Worm (Caenorhabditis elegans): ENCODE data around the gene F14H3.15.

The F14H3.15 gene

DNA sequence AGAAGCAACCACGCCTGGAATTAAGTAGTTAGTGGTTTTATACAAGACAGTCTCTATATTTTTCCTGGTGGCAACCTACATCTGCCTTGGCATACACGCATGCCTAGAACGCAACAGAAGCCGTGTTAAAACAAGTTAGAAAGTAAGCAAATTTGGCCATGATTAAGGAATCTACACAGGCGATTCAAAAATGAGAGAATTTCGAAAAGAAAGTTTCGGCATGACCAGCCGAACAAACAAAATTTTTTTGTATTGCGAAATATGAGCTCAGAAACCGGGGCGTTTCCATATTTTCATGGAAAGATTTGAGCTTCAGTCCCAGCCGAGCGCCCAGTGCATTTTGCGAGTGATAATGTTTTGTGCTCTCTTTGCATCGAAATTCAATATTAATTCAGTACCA, at the start of gene F14H3.15:
Gene F14H3.15, minus strand, starts transcription at position 101 of the 400 bp plus-strand sequence.
- TF ChIP-seq dao-5 (tag; optimal IDR thresholded peaks at IDR 0.05) = no peak
- no peak for TF ChIP-seq W03F9.2 (tag; optimal IDR thresholded peaks at IDR 0.05)
- no peak for TF ChIP-seq him-1 (tag; optimal IDR thresholded peaks at IDR 0.05)

ce11 chrV:16103594-16103993, 43.6 kb upstream of the F14H3.15 start, which contains the start of gene argk-1:
Gene argk-1 (plus strand): TSS chrV:16103894.
- TF ChIP-seq dao-5 (tag; optimal IDR thresholded peaks at IDR 0.05) = no peak
- no peak for TF ChIP-seq W03F9.2 (tag; optimal IDR thresholded peaks at IDR 0.05)
- TF ChIP-seq him-1 (tag; optimal IDR thresholded peaks at IDR 0.05) = no peak

DNA sequence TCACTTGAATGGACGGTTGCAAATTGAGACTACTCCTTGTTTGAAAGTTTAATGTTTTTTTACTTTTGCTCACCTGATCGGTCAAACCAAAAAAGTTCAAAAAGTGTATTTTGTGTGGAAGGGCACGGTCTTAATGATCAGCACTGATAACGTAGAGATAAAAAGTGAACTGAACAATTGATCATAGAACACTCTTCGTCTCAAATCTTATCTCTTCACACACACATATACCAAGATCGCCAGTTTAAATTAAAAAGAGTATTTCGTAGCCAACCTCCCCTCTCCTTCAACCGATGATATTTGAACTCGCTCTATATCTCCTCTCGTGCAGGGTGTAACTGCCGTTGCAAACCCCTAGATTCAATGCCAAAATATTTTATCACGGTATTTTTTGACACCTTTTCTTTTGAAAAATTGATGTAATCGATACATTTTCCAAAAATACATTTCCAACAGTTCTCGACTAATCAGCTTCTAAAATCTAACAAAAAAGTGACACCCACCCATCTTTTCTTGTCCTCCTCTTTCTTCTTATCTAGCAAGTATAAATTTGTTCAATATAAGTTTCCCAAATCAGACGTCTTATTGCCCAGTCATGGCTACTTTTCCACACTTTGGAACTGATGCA, 40.2 kb upstream of the F14H3.15 start, which contains the start of gene cth-1:
Gene cth-1, plus strand, starts transcription at position 578 of the 628 bp plus-strand sequence.
- TF ChIP-seq dao-5 (tag; optimal IDR thresholded peaks at IDR 0.05) = no peak
- no peak for TF ChIP-seq him-1 (tag; optimal IDR thresholded peaks at IDR 0.05)
- no peak for TF ChIP-seq W03F9.2 (tag; optimal IDR thresholded peaks at IDR 0.05)

DNA sequence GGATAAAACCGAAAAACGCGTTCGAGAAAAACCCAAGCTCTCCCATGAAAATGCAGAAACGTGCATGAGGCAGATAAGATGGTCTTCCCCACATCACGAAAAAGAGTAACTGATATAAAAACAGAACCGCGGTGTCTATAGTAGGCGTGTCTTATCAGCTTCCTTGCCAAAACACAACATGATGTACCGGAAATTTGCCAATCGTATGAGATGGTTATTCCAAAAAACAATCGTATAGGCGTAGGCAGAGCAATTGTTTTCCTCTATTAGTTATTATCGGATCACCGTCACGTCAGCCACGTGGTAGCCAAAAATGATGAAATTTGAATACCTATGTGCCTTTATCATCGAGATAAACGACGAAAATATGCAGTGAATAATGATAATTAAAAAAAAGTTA, 39.4 kb upstream of the F14H3.15 start, which contains the start of gene str-7:
Gene str-7, minus strand, starts transcription at position 101 of the 400 bp plus-strand sequence.
- TF ChIP-seq W03F9.2 (tag; optimal IDR thresholded peaks at IDR 0.05) = no peak
- TF ChIP-seq him-1 (tag; optimal IDR thresholded peaks at IDR 0.05) = no peak
- no peak for TF ChIP-seq dao-5 (tag; optimal IDR thresholded peaks at IDR 0.05)

- no peak for TF ChIP-seq dao-5 (tag; optimal IDR thresholded peaks at IDR 0.05)
- TF ChIP-seq him-1 (tag; optimal IDR thresholded peaks at IDR 0.05) = no peak
- no peak for TF ChIP-seq W03F9.2 (tag; optimal IDR thresholded peaks at IDR 0.05)
These were observed 34.8 kb upstream of the F14H3.15 start for ce11 chrV:16094862-16095261.

ce11 chrV:16094284-16094683, 34.2 kb upstream of the F14H3.15 start, which contains the start of gene F22B8.7:
Gene F22B8.7 (plus strand): TSS chrV:16094584.
- no peak for TF ChIP-seq W03F9.2 (tag; optimal IDR thresholded peaks at IDR 0.05)
- TF ChIP-seq dao-5 (tag; optimal IDR thresholded peaks at IDR 0.05) = no peak
- TF ChIP-seq him-1 (tag; optimal IDR thresholded peaks at IDR 0.05) = no peak

ce11 chrV:16090685-16091084, 30.6 kb upstream of the F14H3.15 start, which contains the start of gene F22B8.3:
Gene F22B8.3 (plus strand): TSS chrV:16090985.
- TF ChIP-seq dao-5 (tag; optimal IDR thresholded peaks at IDR 0.05) = no peak
- no peak for TF ChIP-seq him-1 (tag; optimal IDR thresholded peaks at IDR 0.05)
- TF ChIP-seq W03F9.2 (tag; optimal IDR thresholded peaks at IDR 0.05) = no peak

ce11 chrV:16080678-16081077, 20.6 kb upstream of the F14H3.15 start:
- TF ChIP-seq W03F9.2 (tag; optimal IDR thresholded peaks at IDR 0.05) (no peak), dao-5 (tag; optimal IDR thresholded peaks at IDR 0.05) (no peak), him-1 (tag; optimal IDR thresholded peaks at IDR 0.05) (no peak)

- TF ChIP-seq W03F9.2 (tag; optimal IDR thresholded peaks at IDR 0.05) (no peak), dao-5 (tag; optimal IDR thresholded peaks at IDR 0.05) (no peak), him-1 (tag; optimal IDR thresholded peaks at IDR 0.05) (no peak)
These were observed 20.0 kb upstream of the F14H3.15 start for ce11 chrV:16080039-16080438.

DNA sequence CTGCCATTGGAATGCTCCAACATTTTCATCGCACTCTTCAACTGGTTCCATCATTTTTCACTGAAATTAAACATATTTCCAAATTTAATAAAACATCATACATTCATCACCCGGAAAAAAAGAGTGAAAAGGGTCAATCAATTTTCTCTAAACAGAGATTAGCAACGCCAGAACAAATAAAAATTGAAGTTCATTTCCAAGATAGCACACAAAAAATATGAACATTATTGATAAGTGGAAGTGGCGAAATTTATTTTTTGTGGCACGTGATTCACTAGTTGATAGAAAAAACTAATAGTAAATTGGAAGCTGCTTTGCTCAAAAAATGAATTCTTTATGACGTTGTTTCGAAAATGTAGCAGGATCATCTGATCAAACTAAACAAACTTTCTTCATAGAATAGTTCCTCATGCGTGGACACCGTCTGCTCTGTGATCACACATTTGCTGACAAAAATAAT, 15.2 kb upstream of the F14H3.15 start, which contains the start of the genes F14H3.12 and srj-29:
Gene F14H3.12, minus strand, starts transcription at position 74 of the 460 bp plus-strand sequence.
Gene srj-29, plus strand, starts transcription at position 410 of the 460 bp plus-strand sequence.
- TF ChIP-seq W03F9.2 (tag; optimal IDR thresholded peaks at IDR 0.05) (no peak), dao-5 (tag; optimal IDR thresholded peaks at IDR 0.05) (no peak), him-1 (tag; optimal IDR thresholded peaks at IDR 0.05) (no peak)

DNA sequence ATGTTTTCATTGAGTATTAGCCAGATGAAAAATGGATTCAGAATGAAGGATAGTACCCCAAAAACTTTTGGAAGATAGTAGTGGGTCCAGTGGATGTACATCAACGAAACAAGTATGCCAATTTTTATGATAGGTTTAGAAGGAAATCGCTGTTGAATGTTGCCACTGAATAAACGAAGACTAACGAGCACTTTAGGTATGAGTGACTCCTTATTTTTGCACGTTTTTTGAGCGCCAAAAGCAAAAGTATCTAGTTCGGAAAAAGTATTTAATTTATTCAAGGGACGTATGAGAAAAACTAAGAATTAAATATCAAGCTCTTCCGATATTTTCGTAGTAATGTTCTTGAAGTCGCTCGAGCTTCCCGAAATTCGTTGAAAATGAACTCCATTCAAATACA, 13.8 kb upstream of the F14H3.15 start, which contains the start of gene srj-10:
Gene srj-10, minus strand, starts transcription at position 101 of the 400 bp plus-strand sequence.
- TF ChIP-seq dao-5 (tag; optimal IDR thresholded peaks at IDR 0.05) = no peak
- TF ChIP-seq W03F9.2 (tag; optimal IDR thresholded peaks at IDR 0.05) = no peak
- TF ChIP-seq him-1 (tag; optimal IDR thresholded peaks at IDR 0.05) = no peak

DNA sequence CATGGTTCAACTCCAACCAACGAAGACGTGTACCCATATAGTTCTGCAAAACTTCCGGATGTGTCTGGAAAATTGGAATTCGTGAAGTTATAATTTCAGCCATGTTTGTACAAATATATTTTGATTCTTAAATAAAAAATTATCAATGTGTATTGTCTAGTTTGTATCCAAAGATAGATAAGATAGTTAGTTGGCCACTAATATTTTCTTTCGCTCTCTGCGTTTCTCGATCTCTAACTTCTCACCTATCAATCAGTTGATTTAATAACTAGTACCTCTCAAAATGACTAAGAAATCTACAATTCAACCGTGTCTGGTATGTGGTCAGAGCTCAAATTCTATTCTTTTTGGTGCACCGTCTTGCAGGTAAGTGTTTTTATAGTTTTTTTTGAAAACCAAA, 11.1 kb upstream of the F14H3.15 start, which contains the start of gene nhr-176:
Gene nhr-176, plus strand, starts transcription at position 159 of the 400 bp plus-strand sequence.
- TF ChIP-seq him-1 (tag; optimal IDR thresholded peaks at IDR 0.05) = no peak
- no peak for TF ChIP-seq W03F9.2 (tag; optimal IDR thresholded peaks at IDR 0.05)
- TF ChIP-seq dao-5 (tag; optimal IDR thresholded peaks at IDR 0.05) = no peak

- TF ChIP-seq W03F9.2 (tag; optimal IDR thresholded peaks at IDR 0.05) (no peak), him-1 (tag; optimal IDR thresholded peaks at IDR 0.05) (no peak), dao-5 (tag; optimal IDR thresholded peaks at IDR 0.05) (no peak)
These were observed 8.9 kb upstream of the F14H3.15 start, which contains the start of gene cyp-35D1 for ce11 chrV:16068938-16069337. Gene cyp-35D1 (plus strand): TSS chrV:16069238.

DNA sequence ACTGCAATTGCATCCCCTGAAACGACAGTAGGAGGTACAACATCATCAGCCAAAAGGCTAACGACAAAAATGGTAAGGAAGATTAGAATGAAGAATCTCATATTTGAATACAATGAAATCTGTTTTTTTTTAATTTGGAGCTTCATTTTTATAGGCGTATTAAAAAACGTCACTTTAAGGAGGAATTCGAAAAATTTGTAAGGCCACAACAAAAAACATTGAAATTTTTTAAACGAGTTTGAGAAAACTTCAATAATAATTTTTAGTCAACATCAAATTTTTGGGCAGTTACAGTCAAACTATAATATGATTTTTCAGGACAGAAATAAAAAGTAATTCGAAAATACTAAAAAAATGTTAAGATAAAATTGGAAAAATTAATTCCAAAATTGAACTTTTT, 2.8 kb upstream of the F14H3.15 start, which contains the start of gene F14H3.14:
Gene F14H3.14, minus strand, starts transcription at position 101 of the 400 bp plus-strand sequence.
- TF ChIP-seq dao-5 (tag; optimal IDR thresholded peaks at IDR 0.05) = no peak
- TF ChIP-seq W03F9.2 (tag; optimal IDR thresholded peaks at IDR 0.05) = no peak
- TF ChIP-seq him-1 (tag; optimal IDR thresholded peaks at IDR 0.05) = no peak

Measured in whole organism, L4/young adult.